Worm (Caenorhabditis elegans): Measurements from ENCODE around the gene atfs-1.
A peak's percentile ranks its signal among the peaks of the same experiment; 100 is the strongest.

The atfs-1 gene

ce11 chrV:14193451-14193850, at the start of gene atfs-1:
Gene atfs-1, plus strand, starts transcription at chrV:14193663.
- no peak for TF ChIP-seq pag-3 (tag; optimal IDR thresholded peaks at IDR 0.05; ENCODE audit: borderline replicate concordance)
- TF ChIP-seq unc-42 (tag; optimal IDR thresholded peaks at IDR 0.05): peak; percentile 48
- TF ChIP-seq pax-1 (tag; optimal IDR thresholded peaks at IDR 0.05): no peak
- no peak for TF ChIP-seq C08G9.2 (tag; optimal IDR thresholded peaks at IDR 0.05)
- peak; percentile 44 for TF ChIP-seq tbx-2 (tag; optimal IDR thresholded peaks at IDR 0.05)
- no peak for TF ChIP-seq Y22D7AL.16 (tag; optimal IDR thresholded peaks at IDR 0.05)
- TF ChIP-seq ref-2 (tag; optimal IDR thresholded peaks at IDR 0.05): no peak
- TF ChIP-seq ceh-30 (tag; optimal IDR thresholded peaks at IDR 0.05): no peak
- TF ChIP-seq nfya-1 (tag; optimal IDR thresholded peaks at IDR 0.05): peak; percentile 25
- TF ChIP-seq pha-2 (tag; optimal IDR thresholded peaks at IDR 0.05): no peak
- no peak for TF ChIP-seq gmeb-2 (tag; optimal IDR thresholded peaks at IDR 0.05)
- no peak for TF ChIP-seq ceh-45 (GFP tag; IDR thresholded peaks at IDR 0.05)
- TF ChIP-seq hlh-6 (tag; optimal IDR thresholded peaks at IDR 0.05): no peak
- no peak for TF ChIP-seq nhr-11 (tag; optimal IDR thresholded peaks at IDR 0.05)
- TF ChIP-seq ceh-24 (tag; optimal IDR thresholded peaks at IDR 0.05): no peak
- TF ChIP-seq hlh-13 (GFP tag; optimal IDR thresholded peaks at IDR 0.05): no peak
- no peak for TF ChIP-seq K09A11.1 (tag; optimal IDR thresholded peaks at IDR 0.05; ENCODE audit: insufficient read depth)
- TF ChIP-seq pat-9 (tag; optimal IDR thresholded peaks at IDR 0.05): no peak
- TF ChIP-seq ceh-22 (tag; optimal IDR thresholded peaks at IDR 0.05): no peak
- TF ChIP-seq K02D7.2 (tag; optimal IDR thresholded peaks at IDR 0.05): no peak
- TF ChIP-seq ets-4 (tag; optimal IDR thresholded peaks at IDR 0.05): no peak
- no peak for TF ChIP-seq sox-4 (tag; optimal IDR thresholded peaks at IDR 0.05)
- no peak for TF ChIP-seq madf-2 (tag; optimal IDR thresholded peaks at IDR 0.05)
- no peak for TF ChIP-seq mec-3 (tag; optimal IDR thresholded peaks at IDR 0.05; ENCODE audit: borderline replicate concordance)
- TF ChIP-seq ceh-6 (GFP tag; optimal IDR thresholded peaks at IDR 0.05): no peak
- TF ChIP-seq ceh-19 (GFP tag; optimal IDR thresholded peaks at IDR 0.05): no peak
- TF ChIP-seq fkh-10 (GFP tag; optimal IDR thresholded peaks at IDR 0.05): no peak
- TF ChIP-seq ama-1 (optimal IDR thresholded peaks at IDR 0.05): no peak
- TF ChIP-seq ceh-18 (tag; optimal IDR thresholded peaks at IDR 0.05): peak; percentile 53
- peak; percentile 8 for TF ChIP-seq dve-1 (tag; optimal IDR thresholded peaks at IDR 0.05)
- TF ChIP-seq C38D4.7 (GFP tag; optimal IDR thresholded peaks at IDR 0.05): no peak
- no peak for TF ChIP-seq che-1 (tag; optimal IDR thresholded peaks at IDR 0.05)
- no peak for TF ChIP-seq ceh-34 (tag; optimal IDR thresholded peaks at IDR 0.05)
- TF ChIP-seq hlh-30 (tag; optimal IDR thresholded peaks at IDR 0.05; ENCODE audit: insufficient read depth): no peak
- peak; percentile 11 for TF ChIP-seq pqm-1 (tag; optimal IDR thresholded peaks at IDR 0.05)
- no peak for TF ChIP-seq syd-9 (tag; optimal IDR thresholded peaks at IDR 0.05)
- no peak for TF ChIP-seq ztf-16 (tag; optimal IDR thresholded peaks at IDR 0.05)
- TF ChIP-seq zip-5 (tag; optimal IDR thresholded peaks at IDR 0.05): no peak
- TF ChIP-seq unc-3 (GFP tag; conservative IDR thresholded peaks at IDR 0.05): no peak
- TF ChIP-seq unc-3 (tag; optimal IDR thresholded peaks at IDR 0.05): no peak
- TF ChIP-seq nhr-232 (tag; optimal IDR thresholded peaks at IDR 0.05): no peak
- no peak for TF ChIP-seq hlh-15 (tag; optimal IDR thresholded peaks at IDR 0.05)
- peak; percentile 54 for TF ChIP-seq ceh-31 (tag; optimal IDR thresholded peaks at IDR 0.05)
- TF ChIP-seq unc-55 (GFP tag; optimal IDR thresholded peaks at IDR 0.05): peak; percentile 55
- TF ChIP-seq pha-4 (tag; optimal IDR thresholded peaks at IDR 0.05): no peak

ce11 chrV:14145267-14145666, 48.2 kb upstream of the atfs-1 start, which contains the start of gene par-1:
Gene par-1, minus strand, starts transcription at chrV:14145367.
- TF ChIP-seq ceh-48 (tag; optimal IDR thresholded peaks at IDR 0.05): no peak
- TF ChIP-seq nfya-1 (tag; optimal IDR thresholded peaks at IDR 0.05): no peak
- TF ChIP-seq che-1 (tag; optimal IDR thresholded peaks at IDR 0.05): no peak
- TF ChIP-seq syd-9 (tag; optimal IDR thresholded peaks at IDR 0.05): no peak
- TF ChIP-seq K09A11.1 (tag; optimal IDR thresholded peaks at IDR 0.05; ENCODE audit: insufficient read depth): no peak
- no peak for TF ChIP-seq tbx-2 (tag; optimal IDR thresholded peaks at IDR 0.05)
- TF ChIP-seq mec-3 (tag; optimal IDR thresholded peaks at IDR 0.05; ENCODE audit: borderline replicate concordance): no peak
- TF ChIP-seq fkh-6 (tag; optimal IDR thresholded peaks at IDR 0.05): no peak
- TF ChIP-seq ceh-18 (tag; optimal IDR thresholded peaks at IDR 0.05): no peak
- no peak for TF ChIP-seq ceh-9 (tag; optimal IDR thresholded peaks at IDR 0.05)
- no peak for TF ChIP-seq pqm-1 (tag; optimal IDR thresholded peaks at IDR 0.05)
- TF ChIP-seq ceh-22 (tag; optimal IDR thresholded peaks at IDR 0.05): no peak
- no peak for TF ChIP-seq hlh-30 (tag; optimal IDR thresholded peaks at IDR 0.05; ENCODE audit: insufficient read depth)
- TF ChIP-seq pha-4 (tag; optimal IDR thresholded peaks at IDR 0.05): no peak
- no peak for TF ChIP-seq sdc-2 (tag; optimal IDR thresholded peaks at IDR 0.05)
- no peak for TF ChIP-seq dve-1 (tag; optimal IDR thresholded peaks at IDR 0.05)
